Worm (Caenorhabditis elegans) whole organism, L4 larva: ENCODE results near the gene W08F4.10.
"Not testable (repeated sequence)": the region's sequence is repeated elsewhere in the genome, so short reads cannot be mapped to it uniquely, and the experiment has no call there.

Source experiments
- T20F7.1 ChIP-seq: fragments of 200-800 bp; sonication (Bioruptor generic); optimal IDR thresholded peaks from 2 replicates; lab custom pipeline; 2018; ENCODE audit warnings: mild to moderate bottlenecking, missing genetic modification characterization, missing compliant biosample characterization
- ama-1 ChIP-seq: fragments of 150-350 bp; optimal IDR thresholded peaks from 2 replicates; lab custom pipeline; 2014; ENCODE audit warnings: inconsistent platforms, mixed read lengths
- dve-1 ChIP-seq: sonication (generic microtip); optimal IDR thresholded peaks from 2 replicates; lab custom pipeline; 2017; ENCODE audit warnings: antibody characterized with exemption, mild to moderate bottlenecking, missing genetic modification characterization, missing compliant biosample characterization; ENCODE audit not compliant: insufficient read depth
- egl-27 ChIP-seq: sonication (generic microtip); optimal IDR thresholded peaks from 3 replicates; lab custom pipeline; 2017; ENCODE audit warnings: missing biosample characterization, missing genetic modification reagents, missing genetic modification characterization
- fos-1 ChIP-seq: fragments of 150-350 bp; optimal IDR thresholded peaks from 2 replicates; lab custom pipeline; 2014; ENCODE audit warnings: missing biosample characterization, missing genetic modification characterization
- lir-3 ChIP-seq: sonication (generic microtip); optimal IDR thresholded peaks from 2 replicates; lab custom pipeline; 2016; ENCODE audit warnings: mild to moderate bottlenecking, missing genetic modification characterization, missing compliant biosample characterization
- lsy-2 ChIP-seq, 2 experiments: fragments of 150-350 bp in 1 of 2; sonication (generic microtip) in 1 of 2; optimal IDR thresholded peaks; 2 replicates each; lab custom pipeline; 2014 to 2017; ENCODE audit warnings: missing biosample characterization in 2 of 2, missing genetic modification characterization in 2 of 2
- mep-1 ChIP-seq: fragments of 150-350 bp; sonication (generic microtip); optimal IDR thresholded peaks from 3 replicates; lab custom pipeline; 2014; ENCODE audit warnings: missing biosample characterization, missing genetic modification characterization
- nhr-76 ChIP-seq: fragments of 150-350 bp; optimal IDR thresholded peaks from 2 replicates; lab custom pipeline; 2014; ENCODE audit warnings: missing biosample characterization, missing genetic modification characterization
- nhr-77 ChIP-seq: fragments of 150-350 bp; optimal IDR thresholded peaks from 2 replicates; lab custom pipeline; 2014; ENCODE audit warnings: missing biosample characterization, missing genetic modification characterization
- unc-39 ChIP-seq: sonication (generic microtip); optimal IDR thresholded peaks from 2 replicates; lab custom pipeline; 2017; ENCODE audit warnings: missing biosample characterization, missing genetic modification characterization
- zip-2 ChIP-seq: fragments of 150-350 bp; optimal IDR thresholded peaks from 2 replicates; lab custom pipeline; 2014; ENCODE audit warnings: missing biosample characterization, missing genetic modification characterization
- ztf-11 ChIP-seq: fragments of 150-350 bp; optimal IDR thresholded peaks from 2 replicates; lab custom pipeline; 2014; ENCODE audit warnings: missing biosample characterization, missing genetic modification characterization

DNA sequence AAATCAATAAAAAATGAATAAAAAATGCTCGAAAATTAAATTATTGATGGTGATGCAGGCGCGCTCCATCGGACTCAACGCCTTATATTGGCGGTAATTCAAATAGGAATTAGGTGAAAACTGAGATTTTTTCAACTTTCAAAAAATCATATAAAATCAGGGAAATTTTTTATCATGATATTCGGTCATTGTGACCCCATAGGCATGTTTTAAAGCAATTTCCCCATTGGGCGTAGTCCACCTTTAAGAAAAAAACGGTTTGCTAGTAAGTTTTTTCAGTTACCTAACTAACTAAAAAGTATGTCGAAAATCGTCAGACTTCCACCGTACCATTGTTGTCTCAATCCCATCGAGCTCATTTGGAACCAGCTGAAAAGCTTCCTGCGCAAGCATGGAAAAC lies 2.2 kb upstream of the W08F4.10 start, which contains the start of gene W08F4.1:
- TF ChIP-seq nhr-76 (tag; lab: Kevin White, UChicago); mep-1 (tag; lab: Kevin White, UChicago); lsy-2 (tag; optimal IDR thresholded peaks at IDR 0.05; lab: Kevin White, UChicago); zip-2 (tag; lab: Kevin White, UChicago); dve-1 (tag; lab: Kevin White, UChicago); fos-1 (tag; lab: Kevin White, UChicago); egl-27 (tag; lab: Kevin White, UChicago); T20F7.1; unc-39 (tag; lab: Kevin White, UChicago); ztf-11 (tag; lab: Kevin White, UChicago); nhr-77 (tag; lab: Kevin White, UChicago); ama-1; lir-3 (tag; lab: Kevin White, UChicago): not testable (repeated sequence)
